Fruit fly (Drosophila melanogaster): ENCODE data around the gene CG9399.

CG9399 gene

DNA sequence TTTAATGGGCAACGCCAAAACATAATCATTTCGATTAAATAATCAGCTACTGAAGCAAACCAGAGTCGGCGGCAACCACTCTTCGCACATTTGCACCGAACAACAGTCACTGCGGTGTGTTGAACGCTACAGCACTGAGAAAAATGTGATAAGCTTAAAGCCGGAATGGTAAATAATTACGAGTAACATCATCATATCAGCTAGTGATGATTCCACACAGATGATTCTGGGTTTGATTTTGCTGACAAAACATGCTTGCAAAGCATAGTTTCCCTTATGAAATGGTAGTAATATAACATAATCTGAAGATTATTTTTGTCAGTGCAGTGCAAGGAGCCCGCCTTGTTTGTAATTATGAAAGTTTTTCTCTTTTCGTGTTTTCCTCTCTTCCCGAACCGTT lies 24.1 kb upstream of the CG9399 start (continued):
- TF ChIP-seq ranshi (GFP tag; IDR thresholded peaks at IDR 0.05) (0 out of 2 replicates have a peak, but pooled peaks have one; percentile 11), Ets97D (GFP tag; optimal IDR thresholded peaks at IDR 0.05) (no peak), CG7786 (GFP tag; optimal IDR thresholded peaks at IDR 0.05) (peak; percentile 12), CG12391 (tag; optimal IDR thresholded peaks at IDR 0.05) (peak; percentile 52), shn (GFP tag; optimal IDR thresholded peaks at IDR 0.05) (no peak), Sry-δ (GFP tag; optimal IDR thresholded peaks at IDR 0.05) (peak; percentile 25), CG10431 (GFP tag; optimal IDR thresholded peaks at IDR 0.05) (no peak), Fer3 (tag; optimal IDR thresholded peaks at IDR 0.05) (no peak), Drgx (GFP tag; IDR thresholded peaks at IDR 0.05) (peak; percentile 73), CG32532 (GFP tag; IDR thresholded peaks at IDR 0.05) (no peak), Abd-B (GFP tag; optimal IDR thresholded peaks at IDR 0.05) (peak; percentile 38), CG3065 (GFP tag; optimal IDR thresholded peaks at IDR 0.05) (no peak), Mrtf (GFP tag; IDR thresholded peaks at IDR 0.05) (0 out of 3 replicates have a peak, but pooled peaks have one; percentile 18), CG8290 (GFP tag; optimal IDR thresholded peaks at IDR 0.05) (no peak), CG8290 (tag; optimal IDR thresholded peaks at IDR 0.05) (peak in 1 of 2 experiments; percentile 61), klu (GFP tag; IDR thresholded peaks at IDR 0.05) (no peak), Sin3A (optimal IDR thresholded peaks at IDR 0.05) (no peak), CG5245 (GFP tag; optimal IDR thresholded peaks at IDR 0.05) (peak; percentile 59), so (GFP tag; IDR thresholded peaks at IDR 0.05) (0 out of 3 replicates have a peak, but pooled peaks have one; percentile 15), her (GFP tag; optimal IDR thresholded peaks at IDR 0.05) (peak; percentile 25), CG10979 (tag; optimal IDR thresholded peaks at IDR 0.05) (peak; percentile 82), E2f2 (GFP tag; IDR thresholded peaks at IDR 0.05) (no peak), pnt (GFP tag; optimal IDR thresholded peaks at IDR 0.05) (peak; percentile 56), CG3407 (GFP tag; optimal IDR thresholded peaks at IDR 0.05) (peak; percentile 54), tap (tag; optimal IDR thresholded peaks at IDR 0.05) (peak; percentile 38), slp2 (GFP tag; optimal IDR thresholded peaks at IDR 0.05) (peak; percentile 36), CG10267 (tag; optimal IDR thresholded peaks at IDR 0.05) (peak; percentile 45), Blimp-1 (GFP tag; optimal IDR thresholded peaks at IDR 0.05) (peak; percentile 74), tx (GFP tag; optimal IDR thresholded peaks at IDR 0.05) (no peak), NC2β (GFP tag; optimal IDR thresholded peaks at IDR 0.05) (peak; percentile 40), CG1529 (GFP tag; optimal IDR thresholded peaks at IDR 0.05) (peak; percentile 52), ci (GFP tag; IDR thresholded peaks at IDR 0.05) (peak; percentile 75; the same call in 2 of the 3 replicates), Hr3 (GFP tag; optimal IDR thresholded peaks at IDR 0.05) (peak; percentile 32), Dad (GFP tag; optimal IDR thresholded peaks at IDR 0.05) (no peak), CG5953 (GFP tag; IDR thresholded peaks at IDR 0.05) (no peak), CG17186 (GFP tag; optimal IDR thresholded peaks at IDR 0.05) (peak; percentile 33), crol (GFP tag; IDR thresholded peaks at IDR 0.05) (no peak), CG1647 (GFP tag; optimal IDR thresholded peaks at IDR 0.05) (no peak), vnd (GFP tag; IDR thresholded peaks at IDR 0.05; ENCODE audit: partially characterized antibody) (no peak), vvl (GFP tag; IDR thresholded peaks at IDR 0.05) (peak; percentile 51; the same call in 1 of the 2 replicates), sc (optimal IDR thresholded peaks at IDR 0.05) (no peak), sc (GFP tag; optimal IDR thresholded peaks at IDR 0.05) (peak; percentile 38), pfk (GFP tag; optimal IDR thresholded peaks at IDR 0.05) (no peak), sug (tag; optimal IDR thresholded peaks at IDR 0.05) (no peak), ttk (GFP tag; IDR thresholded peaks at IDR 0.05) (no peak), PHDP (tag; optimal IDR thresholded peaks at IDR 0.05) (peak; percentile 43), onecut (GFP tag; IDR thresholded peaks at IDR 0.05) (peak; percentile 33; the same call in 1 of the 2 replicates), CG17802 (tag; optimal IDR thresholded peaks at IDR 0.05) (peak; percentile 26), CG4707 (GFP tag; optimal IDR thresholded peaks at IDR 0.05) (peak; percentile 42), row (GFP tag; IDR thresholded peaks at IDR 0.05) (peak; percentile 58; the same call in 2 of the 3 replicates), Rx (GFP tag; IDR thresholded peaks at IDR 0.05) (no peak), CG9727 (GFP tag; optimal IDR thresholded peaks at IDR 0.05) (peak; percentile 12), CG6254 (GFP tag; optimal IDR thresholded peaks at IDR 0.05) (peak; percentile 50)

Measured in whole organism, embryonic.